Worm (Caenorhabditis elegans): ENCODE data around the gene ngn-1.

DNA sequence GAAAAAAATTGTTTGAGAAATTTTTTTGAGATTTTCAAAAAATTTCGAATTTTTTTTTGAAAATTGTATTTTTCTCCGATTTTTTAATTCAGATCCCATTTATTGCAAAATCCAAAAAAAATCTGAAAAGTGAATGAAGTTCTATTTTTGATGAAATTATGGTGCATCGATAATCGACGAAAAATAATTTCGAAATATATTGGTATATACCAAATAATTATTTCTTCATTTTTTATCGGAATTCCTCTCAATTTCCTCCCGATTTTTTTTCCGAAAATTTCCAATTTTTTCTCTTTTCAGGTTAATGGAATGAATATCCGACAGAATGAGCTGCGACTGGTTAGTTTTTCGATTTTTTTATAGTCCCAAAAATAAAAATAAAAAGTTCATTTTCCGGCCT, 27.2 kb downstream of the ngn-1 start, which contains the start of gene epg-9:
- TF ChIP-seq klf-2 (GFP tag; conservative IDR thresholded peaks at IDR 0.05): no peak
- no peak for TF ChIP-seq flt-1 (GFP tag; IDR thresholded peaks at IDR 0.05)
- TF ChIP-seq tab-1 (GFP tag; IDR thresholded peaks at IDR 0.05): no peak
- TF ChIP-seq cog-1 (tag; optimal IDR thresholded peaks at IDR 0.05): no peak
- no peak for TF ChIP-seq T22C8.4 (GFP tag; IDR thresholded peaks at IDR 0.05)
- no peak for TF ChIP-seq med-1 (GFP tag; optimal IDR thresholded peaks at IDR 0.05; ENCODE audit: insufficient read depth)
- TF ChIP-seq ztf-23 (GFP tag; IDR thresholded peaks at IDR 0.05): no peak
- no peak for TF ChIP-seq ztf-29 (GFP tag; IDR thresholded peaks at IDR 0.05)

All from whole organism, midembryonic.